Worm (Caenorhabditis elegans) whole organism, mixed stage, embryonic: ENCODE data around the gene plpr-1.

Source experiments
- ceh-43 ChIP-seq: fragments of 200-800 bp; sonication (Bioruptor generic); optimal IDR thresholded peaks from 2 replicates; lab custom pipeline; 2018; ENCODE audit warnings: mild to moderate bottlenecking, missing genetic modification characterization, moderate library complexity, missing compliant biosample characterization
- hlh-1 ChIP-seq: fragments of 150-350 bp; optimal IDR thresholded peaks from 2 replicates; lab custom pipeline; 2014; ENCODE audit warnings: missing biosample characterization, missing genetic modification reagents, missing genetic modification characterization
- nhr-76 ChIP-seq: sonication (generic microtip); optimal IDR thresholded peaks from 2 replicates; lab custom pipeline; 2017; ENCODE audit warnings: missing biosample characterization, missing genetic modification characterization
- unc-39 ChIP-seq: fragments of 150-350 bp; optimal IDR thresholded peaks from 2 replicates; lab custom pipeline; 2014; ENCODE audit warnings: missing biosample characterization, missing genetic modification characterization
- ztf-11 ChIP-seq: fragments of 150-350 bp; optimal IDR thresholded peaks from 2 replicates; lab custom pipeline; 2014; ENCODE audit warnings: missing biosample characterization, missing genetic modification characterization

ce11 chrII:11193523-11193922 lies 28.6 kb upstream of the plpr-1 start:
- no peak for TF ChIP-seq ztf-11 (tag; lab: Kevin White, UChicago)
- no peak for TF ChIP-seq nhr-76 (tag; lab: Kevin White, UChicago)
- TF ChIP-seq unc-39 (tag; lab: Kevin White, UChicago), result no peak
- TF ChIP-seq ceh-43 (GFP tag; lab: Kevin White, UChicago), result no peak
- TF ChIP-seq hlh-1 (tag; lab: Kevin White, UChicago), result no peak
